Fruit fly (Drosophila melanogaster) whole organism, adult: ENCODE results near the gene CG10252.

Source experiments
- CG11617 ChIP-seq: fragments of 200-800 bp; sonication (Bioruptor generic); optimal IDR thresholded peaks from 2 replicates; lab custom pipeline; 2017; ENCODE audit warnings: mild to moderate bottlenecking, missing biosample characterization, missing genetic modification reagents, missing genetic modification characterization
- CG1620 ChIP-seq: fragments of 200-800 bp; sonication (Bioruptor generic); optimal IDR thresholded peaks from 2 replicates; lab custom pipeline; 2016; ENCODE audit warnings: missing biosample characterization, missing genetic modification characterization
- cic ChIP-seq: fragments of 200-800 bp; sonication (Bioruptor generic); optimal IDR thresholded peaks from 2 replicates; lab custom pipeline; 2017; ENCODE audit warnings: missing biosample characterization, mild to moderate bottlenecking, missing genetic modification characterization, moderate library complexity

DNA sequence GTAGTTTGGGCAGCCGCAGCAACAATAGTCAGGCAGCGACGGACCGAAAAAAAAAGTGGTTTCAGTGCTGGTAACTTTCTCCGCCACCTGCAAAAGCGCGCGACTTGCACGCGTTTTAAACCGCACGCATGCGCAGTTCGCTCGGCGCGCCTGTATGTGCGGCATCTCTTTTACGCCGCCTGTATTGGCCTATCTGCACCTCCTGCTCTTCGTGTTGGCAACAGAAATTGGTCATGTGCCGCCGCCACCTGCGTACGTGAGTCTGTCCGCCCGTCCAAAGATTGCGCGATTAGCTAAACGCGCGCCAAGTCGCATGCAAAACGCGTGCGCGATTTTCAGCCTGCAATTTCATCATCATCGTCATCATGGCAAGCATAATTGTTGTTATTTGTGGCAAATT, 39.6 kb upstream of the CG10252 start:
- TF ChIP-seq CG11617 (no peak), CG1620 (GFP tag; lab: Kevin White, UChicago) (no peak), cic (GFP tag; lab: Kevin White, UChicago) (no peak)
